Fruit fly (Drosophila melanogaster) whole organism, embryonic: Measurements from ENCODE around the gene Pits.

ENCODE experiments used
- Aef1 ChIP-seq: fragments of 200-800 bp; sonication (Bioruptor generic); IDR thresholded peaks from 3 replicates; pipeline ENCODE4 v1.3.6; 2022; ENCODE audit warnings: missing biosample characterization, missing genetic modification characterization
- Asciz ChIP-seq: fragments of 200-800 bp; sonication (Bioruptor generic); optimal IDR thresholded peaks from 2 replicates; lab custom pipeline; 2017; ENCODE audit warnings: missing biosample characterization, mild to moderate bottlenecking, missing genetic modification characterization, missing genetic modification reagents
- C15 ChIP-seq: fragments of 200-800 bp; sonication (Bioruptor generic); IDR thresholded peaks from 3 replicates; pipeline ENCODE4 v1.3.6; 2022; ENCODE audit warnings: missing biosample characterization, missing genetic modification characterization
- CG10267 ChIP-seq: fragments of 200-800 bp; sonication (Bioruptor generic); optimal IDR thresholded peaks from 2 replicates; lab custom pipeline; 2018; ENCODE audit warnings: missing biosample characterization, mild to moderate bottlenecking, missing genetic modification characterization, moderate library complexity
- CG10543 ChIP-seq: fragments of 200-800 bp; sonication (Bioruptor generic); optimal IDR thresholded peaks from 3 replicates; lab custom pipeline; 2017; ENCODE audit warnings: missing biosample characterization, mild to moderate bottlenecking, missing genetic modification characterization, moderate library complexity
- CG12219 ChIP-seq: fragments of 200-800 bp; sonication (Bioruptor generic); optimal IDR thresholded peaks from 3 replicates; lab custom pipeline; 2018; ENCODE audit warnings: missing biosample characterization, mild to moderate bottlenecking, missing genetic modification characterization
- CG13296 ChIP-seq: fragments of 200-800 bp; sonication (Bioruptor generic); optimal IDR thresholded peaks from 3 replicates; lab custom pipeline; 2018; ENCODE audit warnings: missing biosample characterization, mild to moderate bottlenecking, missing genetic modification characterization
- CG14014 ChIP-seq: fragments of 200-800 bp; sonication (Bioruptor generic); IDR thresholded peaks from 2 replicates; pipeline ENCODE4 v1.3.6; 2022; ENCODE audit warnings: missing biosample characterization, missing genetic modification characterization
- CG14667 ChIP-seq: fragments of 200-800 bp; sonication (Bioruptor generic); IDR thresholded peaks from 2 replicates; pipeline ENCODE4 v1.3.6; 2022; ENCODE audit warnings: missing biosample characterization, missing genetic modification characterization
- CG17361 ChIP-seq: fragments of 200-800 bp; sonication (Bioruptor generic); IDR thresholded peaks from 3 replicates; pipeline ENCODE4 v1.3.6; 2022; ENCODE audit warnings: missing biosample characterization, missing genetic modification characterization
- CG18476 ChIP-seq: fragments of 200-800 bp; sonication (Bioruptor generic); optimal IDR thresholded peaks from 2 replicates; lab custom pipeline; 2016; ENCODE audit warnings: missing biosample characterization, mild to moderate bottlenecking, missing genetic modification characterization
- CG18599 ChIP-seq: fragments of 200-800 bp; sonication (Bioruptor generic); optimal IDR thresholded peaks from 3 replicates; lab custom pipeline; 2017; ENCODE audit warnings: missing biosample characterization, missing genetic modification characterization, mild to moderate bottlenecking, moderate library complexity, missing genetic modification reagents
- CG30403 ChIP-seq: fragments of 200-800 bp; sonication (Bioruptor generic); optimal IDR thresholded peaks from 3 replicates; lab custom pipeline; 2016; ENCODE audit warnings: missing biosample characterization, missing genetic modification characterization
- CG3065 ChIP-seq: fragments of 200-800 bp; sonication (Bioruptor generic); optimal IDR thresholded peaks from 2 replicates; lab custom pipeline; 2016; ENCODE audit warnings: missing biosample characterization, missing genetic modification characterization
- CG31441 ChIP-seq: fragments of 200-800 bp; sonication (Bioruptor generic); IDR thresholded peaks from 2 replicates; pipeline ENCODE4 v1.3.6; 2022; ENCODE audit warnings: missing biosample characterization, missing genetic modification characterization
- CG4707 ChIP-seq: fragments of 200-800 bp; sonication (Bioruptor generic); optimal IDR thresholded peaks from 2 replicates; lab custom pipeline; 2018; ENCODE audit warnings: missing biosample characterization, mild to moderate bottlenecking, missing genetic modification characterization, moderate library complexity
- CG8388 ChIP-seq: fragments of 200-800 bp; sonication (Bioruptor generic); optimal IDR thresholded peaks from 2 replicates; lab custom pipeline; 2019; ENCODE audit warnings: missing biosample characterization, mild to moderate bottlenecking, missing genetic modification characterization, moderate library complexity
- CG8944 ChIP-seq: fragments of 200-800 bp; sonication (Bioruptor generic); optimal IDR thresholded peaks from 3 replicates; lab custom pipeline; 2016; ENCODE audit warnings: missing biosample characterization, missing genetic modification characterization
- D19A ChIP-seq: fragments of 200-800 bp; optimal IDR thresholded peaks from 3 replicates; lab custom pipeline; 2019; ENCODE audit warnings: missing biosample characterization, mild to moderate bottlenecking, missing genetic modification characterization, moderate library complexity
- D19B ChIP-seq: fragments of 200-800 bp; sonication (Bioruptor generic); optimal IDR thresholded peaks from 2 replicates; lab custom pipeline; 2017; ENCODE audit warnings: missing biosample characterization, mild to moderate bottlenecking, missing genetic modification characterization
- Dip2 ChIP-seq: fragments of 200-800 bp; sonication (Bioruptor generic); IDR thresholded peaks from 2 replicates; pipeline ENCODE4 v1.3.6; 2022; ENCODE audit warnings: missing biosample characterization, missing genetic modification characterization
- HLH3B ChIP-seq: fragments of 200-800 bp; sonication (Bioruptor generic); IDR thresholded peaks from 2 replicates; pipeline ENCODE4 v1.3.6; 2022; ENCODE audit warnings: missing biosample characterization, missing genetic modification characterization
- Hmr ChIP-seq: fragments of 200-800 bp; sonication (Bioruptor generic); optimal IDR thresholded peaks from 3 replicates; lab custom pipeline; 2017; ENCODE audit warnings: mild to moderate bottlenecking, missing biosample characterization, missing genetic modification reagents, missing genetic modification characterization
- Hr51 ChIP-seq, 2 experiments: fragments of 200-800 bp; sonication (Bioruptor generic); optimal IDR thresholded peaks; 2 replicates in 1 of 2; 3 replicates in 1 of 2; lab custom pipeline; 2016 to 2018; ENCODE audit warnings: missing biosample characterization in 2 of 2, missing genetic modification characterization in 2 of 2, mild to moderate bottlenecking in 1 of 2, moderate library complexity in 1 of 2
- Meics ChIP-seq: fragments of 200-800 bp; sonication (Bioruptor generic); optimal IDR thresholded peaks from 2 replicates; lab custom pipeline; 2017; ENCODE audit warnings: missing biosample characterization, mild to moderate bottlenecking, missing genetic modification characterization
- Myb ChIP-seq: fragments of 200-800 bp; sonication (Bioruptor generic); optimal IDR thresholded peaks from 2 replicates; lab custom pipeline; 2016; ENCODE audit warnings: missing biosample characterization, missing genetic modification characterization
- NfI ChIP-seq: fragments of 200-800 bp; sonication (Bioruptor generic); optimal IDR thresholded peaks from 3 replicates; lab custom pipeline; 2018; ENCODE audit warnings: missing biosample characterization, mild to moderate bottlenecking, missing genetic modification characterization, moderate library complexity
- Poxn ChIP-seq: fragments of 200-800 bp; sonication (Bioruptor generic); IDR thresholded peaks from 2 replicates; pipeline ENCODE4 v1.3.6; 2022; ENCODE audit warnings: missing biosample characterization, missing genetic modification characterization
- Ptx1 ChIP-seq: fragments of 200-800 bp; sonication (Bioruptor generic); IDR thresholded peaks from 2 replicates; pipeline ENCODE4 v1.3.6; 2022; ENCODE audit warnings: missing biosample characterization, missing genetic modification characterization
- Sox102F ChIP-seq: fragments of 200-800 bp; sonication (Bioruptor generic); optimal IDR thresholded peaks from 2 replicates; lab custom pipeline; 2018; ENCODE audit warnings: missing biosample characterization, mild to moderate bottlenecking, missing genetic modification characterization, moderate library complexity
- Ssrp ChIP-seq: fragments of 200-800 bp; sonication (Bioruptor generic); optimal IDR thresholded peaks from 2 replicates; lab custom pipeline; 2018; ENCODE audit warnings: missing biosample characterization, mild to moderate bottlenecking, missing genetic modification characterization, moderate library complexity
- bcd ChIP-seq: fragments of 200-800 bp; sonication (Bioruptor generic); optimal IDR thresholded peaks from 2 replicates; lab custom pipeline; 2017; ENCODE audit warnings: missing biosample characterization, mild to moderate bottlenecking, missing genetic modification characterization
- dysf ChIP-seq: fragments of 200-800 bp; sonication (Bioruptor generic); IDR thresholded peaks from 3 replicates; pipeline ENCODE4 v1.3.6; 2022; ENCODE audit warnings: missing biosample characterization, missing genetic modification characterization
- ems ChIP-seq: fragments of 200-800 bp; sonication (Bioruptor generic); optimal IDR thresholded peaks from 3 replicates; lab custom pipeline; 2016; ENCODE audit warnings: missing biosample characterization, missing genetic modification characterization
- eve ChIP-seq, 2 experiments: fragments of >200 bp; optimal IDR thresholded peaks; 2 replicates each; lab custom pipeline; 2017; ENCODE audit warnings: missing biosample characterization in 2 of 2, missing genetic modification characterization in 2 of 2
- fd96Cb ChIP-seq: fragments of 200-800 bp; sonication (Bioruptor generic); optimal IDR thresholded peaks from 2 replicates; lab custom pipeline; 2018; ENCODE audit warnings: missing biosample characterization, mild to moderate bottlenecking, missing genetic modification characterization, moderate library complexity
- gce ChIP-seq: fragments of 200-800 bp; sonication (Bioruptor generic); IDR thresholded peaks from 3 replicates; pipeline ENCODE4 v1.3.6; 2022; ENCODE audit warnings: missing biosample characterization, missing genetic modification characterization
- grau ChIP-seq: fragments of 200-800 bp; optimal IDR thresholded peaks from 3 replicates; lab custom pipeline; 2019; ENCODE audit warnings: missing biosample characterization, mild to moderate bottlenecking, missing genetic modification characterization, moderate library complexity
- kah ChIP-seq: fragments of 200-800 bp; sonication (Bioruptor generic); optimal IDR thresholded peaks from 2 replicates; lab custom pipeline; 2018; ENCODE audit warnings: missing biosample characterization, mild to moderate bottlenecking, missing genetic modification characterization
- lmd ChIP-seq: fragments of 200-800 bp; sonication (Bioruptor generic); IDR thresholded peaks from 2 replicates; pipeline ENCODE4 v1.3.6; 2022; ENCODE audit warnings: missing biosample characterization, missing genetic modification characterization
- mam ChIP-seq: fragments of 200-800 bp; sonication (Bioruptor generic); optimal IDR thresholded peaks from 3 replicates; lab custom pipeline; 2016; ENCODE audit warnings: missing biosample characterization, missing genetic modification characterization
- odd ChIP-seq: fragments of 200-800 bp; sonication (Bioruptor generic); optimal IDR thresholded peaks from 2 replicates; lab custom pipeline; 2017; ENCODE audit warnings: missing biosample characterization, mild to moderate bottlenecking, missing genetic modification characterization
- prd ChIP-seq, 3 experiments: fragments of >200 bp in 2 of 3; fragments of 200-800 bp in 1 of 3; sonication (Bioruptor generic) in 1 of 3; optimal IDR thresholded peaks in 2 of 3; IDR thresholded peaks in 1 of 3; 2 replicates in 2 of 3; 3 replicates in 1 of 3; pipeline versions ENCODE4 v1.3.6 to Lab custom; 2017 to 2022; ENCODE audit warnings: missing biosample characterization in 1 of 3, missing genetic modification characterization in 1 of 3
- scrt ChIP-seq: fragments of 200-800 bp; sonication (Bioruptor generic); optimal IDR thresholded peaks from 2 replicates; lab custom pipeline; 2018; ENCODE audit warnings: missing biosample characterization, mild to moderate bottlenecking, missing genetic modification characterization, moderate library complexity
- slbo ChIP-seq: fragments of 200-800 bp; sonication (Bioruptor generic); IDR thresholded peaks from 2 replicates; pipeline ENCODE4 v1.3.6; 2022; ENCODE audit warnings: missing biosample characterization, missing genetic modification characterization
- sqz ChIP-seq: fragments of 200-800 bp; sonication (Bioruptor generic); optimal IDR thresholded peaks from 3 replicates; lab custom pipeline; 2018; ENCODE audit warnings: missing biosample characterization, mild to moderate bottlenecking, missing genetic modification characterization
- trem ChIP-seq: fragments of 200-800 bp; optimal IDR thresholded peaks from 3 replicates; lab custom pipeline; 2019; ENCODE audit warnings: missing biosample characterization, mild to moderate bottlenecking, missing genetic modification characterization, moderate library complexity
- vfl ChIP-seq: fragments of 200-800 bp; sonication (Bioruptor generic); optimal IDR thresholded peaks from 2 replicates; lab custom pipeline; 2016; ENCODE audit warnings: missing biosample characterization, missing genetic modification characterization
- wor ChIP-seq: fragments of 200-800 bp; sonication (Bioruptor generic); IDR thresholded peaks from 2 replicates; pipeline ENCODE4 v1.3.6; 2022; ENCODE audit warnings: missing biosample characterization, missing genetic modification characterization
- zfh2 ChIP-seq: fragments of 200-800 bp; sonication (Bioruptor generic); optimal IDR thresholded peaks from 2 replicates; lab custom pipeline; 2016; ENCODE audit warnings: missing biosample characterization, missing genetic modification characterization

The Pits gene

dm6 chrX:12547657-12548056 is 35.3 kb downstream of the Pits start (continued):
- TF ChIP-seq bcd (GFP tag; lab: Kevin White, UChicago) (peak; percentile 7), Asciz (peak; percentile 13), prd (optimal IDR thresholded peaks at IDR 0.05; lab: Kevin White, UChicago) (no peak), prd (GFP tag; IDR thresholded peaks at IDR 0.05; lab: Robert Waterston, UW) (peak; percentile 40; the same call in 2 of the 3 replicates), Hr51 (GFP tag; optimal IDR thresholded peaks at IDR 0.05; lab: Kevin White, UChicago) (peak in 1 of 2 experiments; percentile 21), Hmr (GFP tag; lab: Kevin White, UChicago) (peak; percentile 55), CG10543 (GFP tag; lab: Kevin White, UChicago) (peak; percentile 23), wor (GFP tag; lab: Robert Waterston, UW) (peak; percentile 29; the same call in 1 of the 2 replicates), CG8388 (peak; percentile 100), Ptx1 (GFP tag; lab: Robert Waterston, UW) (0 out of 2 replicates have a peak, but pooled peaks have one; percentile 19), Aef1 (0 out of 3 replicates have a peak, but pooled peaks have one; percentile 15), ems (GFP tag; lab: Kevin White, UChicago) (peak; percentile 27), HLH3B (GFP tag; lab: Robert Waterston, UW) (peak; percentile 19; the same call in 1 of the 2 replicates), dysf (GFP tag; lab: Robert Waterston, UW) (peak; percentile 44; the same call in 1 of the 3 replicates), zfh2 (GFP tag; lab: Kevin White, UChicago) (peak; percentile 21), scrt (peak; percentile 33), kah (GFP tag; lab: Kevin White, UChicago) (peak; percentile 16), CG13296 (GFP tag; lab: Kevin White, UChicago) (peak; percentile 49), CG3065 (no peak), fd96Cb (tag; lab: Kevin White, UChicago) (peak; percentile 14), lmd (GFP tag; lab: Robert Waterston, UW) (peak; percentile 35), grau (peak; percentile 46), CG8944 (GFP tag; lab: Kevin White, UChicago) (peak; percentile 10), CG30403 (peak; percentile 30), D19A (tag; lab: Kevin White, UChicago) (peak; percentile 45), sqz (GFP tag; lab: Kevin White, UChicago) (peak; percentile 15), Sox102F (peak; percentile 29), C15 (GFP tag; lab: Robert Waterston, UW) (no peak), odd (GFP tag; lab: Kevin White, UChicago) (no peak), slbo (peak; percentile 55), Myb (peak; percentile 25), Dip2 (GFP tag; lab: Robert Waterston, UW) (no peak), mam (GFP tag; lab: Kevin White, UChicago) (peak; percentile 18), CG12219 (GFP tag; lab: Kevin White, UChicago) (peak; percentile 40), CG14014 (GFP tag; lab: Robert Waterston, UW) (peak; percentile 26; the same call in 1 of the 2 replicates), eve (GFP tag; optimal IDR thresholded peaks at IDR 0.05; lab: Kevin White, UChicago) (peak in 1 of 2 experiments; percentile 38), CG10267 (peak; percentile 29), CG18476 (no peak), Ssrp (tag; lab: Kevin White, UChicago) (peak; percentile 18), Meics (GFP tag; lab: Kevin White, UChicago) (peak; percentile 26), CG18599 (peak; percentile 51), trem (peak; percentile 5), CG31441 (GFP tag; lab: Robert Waterston, UW) (0 out of 2 replicates have a peak, but pooled peaks have one; percentile 18), CG14667 (GFP tag; lab: Robert Waterston, UW) (no peak), CG4707 (no peak), vfl (GFP tag; lab: Kevin White, UChicago) (no peak), D19B (GFP tag; lab: Kevin White, UChicago) (no peak), CG17361 (peak; percentile 45; the same call in 1 of the 3 replicates), Poxn (GFP tag; lab: Robert Waterston, UW) (no peak), NfI (GFP tag; lab: Kevin White, UChicago) (peak; percentile 47), gce (no peak)
